Fruit fly (Drosophila melanogaster) whole organism, embryonic: ENCODE results near the gene CG43221.

Source experiments
- Atf3 ChIP-seq: fragments of 200-800 bp; sonication (Bioruptor generic); optimal IDR thresholded peaks from 3 replicates; lab custom pipeline; 2016; ENCODE audit warnings: missing biosample characterization, missing genetic modification characterization
- CG10431 ChIP-seq: fragments of 200-800 bp; sonication (Bioruptor generic); optimal IDR thresholded peaks from 3 replicates; lab custom pipeline; 2018; ENCODE audit warnings: missing biosample characterization, mild to moderate bottlenecking, missing genetic modification characterization
- CG10565 ChIP-seq: fragments of 200-800 bp; sonication (Bioruptor generic); optimal IDR thresholded peaks from 3 replicates; lab custom pipeline; 2016; ENCODE audit warnings: missing biosample characterization, mild to moderate bottlenecking, missing genetic modification characterization
- CG12155 ChIP-seq: fragments of 200-800 bp; sonication (Bioruptor generic); optimal IDR thresholded peaks from 3 replicates; lab custom pipeline; 2016; ENCODE audit warnings: missing biosample characterization, missing genetic modification characterization
- CG15514 ChIP-seq: fragments of 200-800 bp; sonication (Bioruptor generic); optimal IDR thresholded peaks from 3 replicates; lab custom pipeline; 2017; ENCODE audit warnings: missing biosample characterization, missing genetic modification characterization, mild to moderate bottlenecking, moderate library complexity, missing genetic modification reagents
- CG17328 ChIP-seq: fragments of 200-800 bp; sonication (Bioruptor generic); IDR thresholded peaks from 2 replicates; pipeline ENCODE4 v1.3.6; 2022; ENCODE audit warnings: missing biosample characterization, missing genetic modification characterization
- CG1792 ChIP-seq: fragments of 200-800 bp; sonication (Bioruptor generic); optimal IDR thresholded peaks from 2 replicates; lab custom pipeline; 2016; ENCODE audit warnings: missing biosample characterization, missing genetic modification characterization
- CG18476 ChIP-seq: fragments of 200-800 bp; sonication (Bioruptor generic); optimal IDR thresholded peaks from 2 replicates; lab custom pipeline; 2016; ENCODE audit warnings: missing biosample characterization, mild to moderate bottlenecking, missing genetic modification characterization
- CG3065 ChIP-seq: fragments of 200-800 bp; sonication (Bioruptor generic); optimal IDR thresholded peaks from 2 replicates; lab custom pipeline; 2016; ENCODE audit warnings: missing biosample characterization, missing genetic modification characterization
- CG32772 ChIP-seq: fragments of 200-800 bp; sonication (Bioruptor generic); IDR thresholded peaks from 2 replicates; pipeline ENCODE4 v1.3.6; 2022; ENCODE audit warnings: missing biosample characterization, missing genetic modification characterization
- CG3281 ChIP-seq: fragments of 200-800 bp; sonication (Bioruptor generic); optimal IDR thresholded peaks from 3 replicates; lab custom pipeline; 2017; ENCODE audit warnings: missing biosample characterization, mild to moderate bottlenecking, missing genetic modification characterization
- CG3847 ChIP-seq: fragments of 200-800 bp; sonication (Bioruptor generic); IDR thresholded peaks from 2 replicates; pipeline ENCODE4 v1.3.6; 2022; ENCODE audit warnings: missing biosample characterization, missing genetic modification characterization
- CG5245 ChIP-seq: fragments of 200-800 bp; sonication (Bioruptor generic); optimal IDR thresholded peaks from 3 replicates; lab custom pipeline; 2016; ENCODE audit warnings: missing biosample characterization, missing genetic modification characterization
- CG6654 ChIP-seq: fragments of 200-800 bp; sonication (Bioruptor generic); optimal IDR thresholded peaks from 2 replicates; lab custom pipeline; 2017; ENCODE audit warnings: missing biosample characterization, mild to moderate bottlenecking, missing genetic modification characterization
- CG7745 ChIP-seq: fragments of 200-800 bp; sonication (Bioruptor generic); optimal IDR thresholded peaks from 2 replicates; lab custom pipeline; 2018; ENCODE audit warnings: missing biosample characterization, mild to moderate bottlenecking, missing genetic modification characterization, moderate library complexity
- CG7963 ChIP-seq: fragments of 200-800 bp; sonication (Bioruptor generic); IDR thresholded peaks from 3 replicates; pipeline ENCODE4 v1.3.6; 2022; ENCODE audit warnings: missing biosample characterization, missing genetic modification characterization; ENCODE audit not compliant: partially characterized antibody
- Dbx ChIP-seq: fragments of 200-800 bp; sonication (Bioruptor generic); IDR thresholded peaks from 3 replicates; pipeline ENCODE4 v1.3.6; 2022; ENCODE audit warnings: missing biosample characterization, missing genetic modification characterization
- Dp ChIP-seq: fragments of 200-800 bp; sonication (Bioruptor generic); optimal IDR thresholded peaks from 2 replicates; lab custom pipeline; 2018; ENCODE audit warnings: missing biosample characterization, mild to moderate bottlenecking, missing genetic modification characterization, moderate library complexity
- Dref ChIP-seq: fragments of 200-800 bp; sonication (Bioruptor generic); IDR thresholded peaks from 2 replicates; pipeline ENCODE4 v1.3.6; 2022; ENCODE audit warnings: missing biosample characterization, missing genetic modification characterization
- E2f2 ChIP-seq: fragments of 200-800 bp; sonication (Bioruptor generic); IDR thresholded peaks from 2 replicates; pipeline ENCODE4 v1.3.6; 2022; ENCODE audit warnings: missing biosample characterization, missing genetic modification characterization
- Fer3 ChIP-seq: fragments of 200-800 bp; sonication (Bioruptor generic); optimal IDR thresholded peaks from 2 replicates; lab custom pipeline; 2018; ENCODE audit warnings: missing biosample characterization, mild to moderate bottlenecking, missing genetic modification characterization, moderate library complexity
- Gug ChIP-seq: fragments of 200-800 bp; sonication (Bioruptor generic); IDR thresholded peaks from 4 replicates; pipeline ENCODE4 v1.3.6; 2022; ENCODE audit warnings: missing biosample characterization, missing genetic modification characterization
- NC2α ChIP-seq: fragments of 200-800 bp; sonication (Bioruptor generic); optimal IDR thresholded peaks from 2 replicates; lab custom pipeline; 2016; ENCODE audit warnings: missing biosample characterization, missing genetic modification characterization
- Neu2 ChIP-seq: fragments of 200-800 bp; sonication (Bioruptor generic); optimal IDR thresholded peaks from 3 replicates; lab custom pipeline; 2016; ENCODE audit warnings: missing biosample characterization, missing genetic modification characterization, borderline replicate concordance
- Rfx ChIP-seq: fragments of 200-800 bp; sonication (Bioruptor generic); IDR thresholded peaks from 2 replicates; pipeline ENCODE4 v1.3.6; 2022; ENCODE audit warnings: missing biosample characterization, missing genetic modification characterization
- Ssrp ChIP-seq: fragments of 200-800 bp; sonication (Bioruptor generic); optimal IDR thresholded peaks from 2 replicates; lab custom pipeline; 2018; ENCODE audit warnings: missing biosample characterization, mild to moderate bottlenecking, missing genetic modification characterization, moderate library complexity
- TFAM ChIP-seq: fragments of 200-800 bp; sonication (Bioruptor generic); optimal IDR thresholded peaks from 2 replicates; lab custom pipeline; 2017; ENCODE audit warnings: missing biosample characterization, missing genetic modification characterization, inconsistent platforms
- ab ChIP-seq: fragments of 200-800 bp; sonication (Bioruptor generic); optimal IDR thresholded peaks from 2 replicates; lab custom pipeline; 2016; ENCODE audit warnings: missing biosample characterization, missing genetic modification characterization
- ac ChIP-seq: fragments of 200-800 bp; sonication (Bioruptor generic); optimal IDR thresholded peaks from 3 replicates; lab custom pipeline; 2017; ENCODE audit warnings: missing biosample characterization, mild to moderate bottlenecking, missing genetic modification characterization
- ato ChIP-seq: fragments of 200-800 bp; sonication (Bioruptor generic); IDR thresholded peaks from 2 replicates; pipeline ENCODE4 v1.3.6; 2022; ENCODE audit warnings: missing biosample characterization, missing genetic modification characterization; ENCODE audit not compliant: partially characterized antibody
- chif ChIP-seq, 2 experiments: fragments of 200-800 bp; sonication (Bioruptor generic); optimal IDR thresholded peaks; 3 replicates each; lab custom pipeline; 2016; ENCODE audit warnings: missing biosample characterization in 2 of 2, missing genetic modification characterization in 2 of 2
- dmrt99B ChIP-seq: fragments of 200-800 bp; sonication (Bioruptor generic); optimal IDR thresholded peaks from 2 replicates; lab custom pipeline; 2018; ENCODE audit warnings: missing biosample characterization, mild to moderate bottlenecking, missing genetic modification characterization, moderate library complexity
- fu2 ChIP-seq: fragments of 200-800 bp; sonication (Bioruptor generic); optimal IDR thresholded peaks from 2 replicates; lab custom pipeline; 2016; ENCODE audit warnings: missing biosample characterization, missing genetic modification characterization
- gsb ChIP-seq: fragments of 200-800 bp; sonication (Bioruptor generic); IDR thresholded peaks from 2 replicates; pipeline ENCODE4 v1.3.6; 2022; ENCODE audit warnings: missing biosample characterization, missing genetic modification characterization
- hb ChIP-seq: fragments of 200-800 bp; sonication (Bioruptor generic); IDR thresholded peaks from 3 replicates; pipeline ENCODE4 v1.3.6; 2022; ENCODE audit warnings: missing biosample characterization, missing genetic modification characterization; ENCODE audit not compliant: partially characterized antibody
- jigr1 ChIP-seq: fragments of 200-800 bp; sonication (Bioruptor generic); IDR thresholded peaks from 3 replicates; pipeline ENCODE4 v1.3.6; 2022; ENCODE audit warnings: missing biosample characterization, missing genetic modification characterization
- kay ChIP-seq: fragments of 200-800 bp; sonication (Bioruptor generic); optimal IDR thresholded peaks from 2 replicates; lab custom pipeline; 2016; ENCODE audit warnings: missing biosample characterization, missing genetic modification characterization
- mam ChIP-seq: fragments of 200-800 bp; sonication (Bioruptor generic); optimal IDR thresholded peaks from 3 replicates; lab custom pipeline; 2016; ENCODE audit warnings: missing biosample characterization, missing genetic modification characterization
- mirr ChIP-seq: fragments of 200-800 bp; sonication (Bioruptor generic); optimal IDR thresholded peaks from 3 replicates; lab custom pipeline; 2018; ENCODE audit warnings: missing biosample characterization, mild to moderate bottlenecking, missing genetic modification characterization
- nau ChIP-seq: fragments of 200-800 bp; sonication (Bioruptor generic); optimal IDR thresholded peaks from 3 replicates; lab custom pipeline; 2017; ENCODE audit warnings: missing biosample characterization, mild to moderate bottlenecking, missing genetic modification characterization, missing genetic modification reagents
- pita ChIP-seq: fragments of 200-800 bp; sonication (Bioruptor generic); optimal IDR thresholded peaks from 2 replicates; lab custom pipeline; 2017; ENCODE audit warnings: missing biosample characterization, mild to moderate bottlenecking, missing genetic modification characterization
- pros ChIP-seq: fragments of 200-800 bp; sonication (Bioruptor generic); optimal IDR thresholded peaks from 3 replicates; lab custom pipeline; 2019; ENCODE audit warnings: missing biosample characterization, mild to moderate bottlenecking, missing genetic modification characterization, moderate library complexity
- rib ChIP-seq: fragments of 200-800 bp; sonication (Bioruptor generic); IDR thresholded peaks from 2 replicates; pipeline ENCODE4 v1.3.6; 2022; ENCODE audit warnings: missing biosample characterization, missing genetic modification characterization
- row ChIP-seq: fragments of 200-800 bp; sonication (Bioruptor generic); IDR thresholded peaks from 3 replicates; pipeline ENCODE4 v1.3.6; 2022; ENCODE audit warnings: missing biosample characterization, missing genetic modification characterization
- sd ChIP-seq: fragments of 200-800 bp; sonication (Bioruptor generic); optimal IDR thresholded peaks from 3 replicates; lab custom pipeline; 2018; ENCODE audit warnings: missing biosample characterization, mild to moderate bottlenecking, missing genetic modification characterization, moderate library complexity
- sim ChIP-seq: fragments of 200-800 bp; sonication (Bioruptor generic); IDR thresholded peaks from 2 replicates; pipeline ENCODE4 v1.3.6; 2022; ENCODE audit warnings: missing biosample characterization, missing genetic modification characterization
- slbo ChIP-seq: fragments of 200-800 bp; sonication (Bioruptor generic); IDR thresholded peaks from 2 replicates; pipeline ENCODE4 v1.3.6; 2022; ENCODE audit warnings: missing biosample characterization, missing genetic modification characterization
- sqz ChIP-seq: fragments of 200-800 bp; sonication (Bioruptor generic); optimal IDR thresholded peaks from 3 replicates; lab custom pipeline; 2018; ENCODE audit warnings: missing biosample characterization, mild to moderate bottlenecking, missing genetic modification characterization
- sug ChIP-seq: fragments of 200-800 bp; optimal IDR thresholded peaks from 2 replicates; lab custom pipeline; 2019; ENCODE audit warnings: missing biosample characterization, mild to moderate bottlenecking, missing genetic modification characterization, moderate library complexity
- wor ChIP-seq: fragments of 200-800 bp; sonication (Bioruptor generic); IDR thresholded peaks from 2 replicates; pipeline ENCODE4 v1.3.6; 2022; ENCODE audit warnings: missing biosample characterization, missing genetic modification characterization

The CG43221 gene

dm6 chr2L:17477710-17478109 is 7.8 kb upstream of the CG43221 start, which contains the start of gene cass (continued):
- TF ChIP-seq sd (tag; lab: Kevin White, UChicago) (peak; percentile 74), slbo (no peak), Neu2 (GFP tag; lab: Kevin White, UChicago) (no peak), Dref (GFP tag; lab: Robert Waterston, UW) (peak; percentile 86), CG17328 (GFP tag; lab: Robert Waterston, UW) (no peak), CG7963 (GFP tag; lab: Robert Waterston, UW) (peak; percentile 92), CG1792 (GFP tag; lab: Kevin White, UChicago) (no peak), Dp (GFP tag; lab: Kevin White, UChicago) (peak; percentile 66), hb (GFP tag; lab: Robert Waterston, UW) (peak; percentile 86), Rfx (GFP tag; lab: Robert Waterston, UW) (no peak), wor (no peak), Ssrp (tag; lab: Kevin White, UChicago) (no peak), CG32772 (GFP tag; lab: Robert Waterston, UW) (no peak), ab (GFP tag; lab: Kevin White, UChicago) (no peak), mam (GFP tag; lab: Kevin White, UChicago) (no peak), sug (tag; lab: Kevin White, UChicago) (no peak), CG18476 (GFP tag; lab: Kevin White, UChicago) (no peak), E2f2 (peak; percentile 71), pita (GFP tag; lab: Kevin White, UChicago) (no peak), CG10431 (GFP tag; lab: Kevin White, UChicago) (no peak), Fer3 (no peak), CG7745 (tag; lab: Kevin White, UChicago) (no peak), dmrt99B (tag; lab: Kevin White, UChicago) (no peak), CG3281 (no peak), nau (no peak), kay (GFP tag; lab: Kevin White, UChicago) (no peak), gsb (GFP tag; lab: Robert Waterston, UW) (no peak), CG6654 (GFP tag; lab: Kevin White, UChicago) (no peak), NC2α (GFP tag; lab: Kevin White, UChicago) (no peak), Dbx (GFP tag; lab: Robert Waterston, UW) (no peak; the same call in 2 of the 3 replicates), CG3065 (GFP tag; lab: Kevin White, UChicago) (no peak), chif (GFP tag; optimal IDR thresholded peaks at IDR 0.05; lab: Kevin White, UChicago) (no peak), mirr (no peak)
- TF ChIP-seq, all 482 proteins: peak for 96

- TF ChIP-seq Gug (peak; percentile 99), ac (peak; percentile 86), CG15514 (GFP tag; lab: Kevin White, UChicago) (peak; percentile 94), jigr1 (GFP tag; lab: Robert Waterston, UW) (peak; percentile 96), sqz (peak; percentile 91), rib (GFP tag; lab: Robert Waterston, UW) (peak; percentile 98), TFAM (GFP tag; lab: Kevin White, UChicago) (peak; percentile 70), CG12155 (GFP tag; lab: Kevin White, UChicago) (peak; percentile 96), sd (tag; lab: Kevin White, UChicago) (peak; percentile 92), CG5245 (peak; percentile 92), ato (peak; percentile 42; the same call in 1 of the 2 replicates), sim (GFP tag; lab: Robert Waterston, UW) (peak; percentile 97), Atf3 (GFP tag; lab: Kevin White, UChicago) (peak; percentile 79), CG10565 (GFP tag; lab: Kevin White, UChicago) (peak; percentile 74), pros (GFP tag; lab: Kevin White, UChicago) (no peak), CG3847 (GFP tag; lab: Robert Waterston, UW) (peak; percentile 99), fu2 (GFP tag; lab: Kevin White, UChicago) (peak; percentile 87), row (GFP tag; lab: Robert Waterston, UW) (peak; percentile 99), Dref (GFP tag; lab: Robert Waterston, UW) (peak; percentile 74)
Measured at dm6 chr2L:17480943-17481580, 4.5 kb upstream of the CG43221 start, which contains the start of the genes fws and Lamtor3. TSS of gene fws (minus strand) at chr2L:17481029. TSS of gene Lamtor3 (plus strand) at chr2L:17481231.
